Worm (Caenorhabditis elegans) whole organism, late embryonic: Measurements from ENCODE around the gene bcmo-2.
A peak's percentile ranks its signal among the peaks of the same experiment; 100 is the strongest.

Experiments
- C08G9.2 ChIP-seq: sonication (generic microtip); optimal IDR thresholded peaks from 2 replicates; lab custom pipeline; 2016; ENCODE audit warnings: mild to moderate bottlenecking, missing genetic modification characterization, moderate library complexity, missing compliant biosample characterization
- K02D7.2 ChIP-seq: sonication (generic microtip); optimal IDR thresholded peaks from 2 replicates; lab custom pipeline; 2017; ENCODE audit warnings: mild to moderate bottlenecking, missing genetic modification characterization, missing compliant biosample characterization
- Y22D7AL.16 ChIP-seq: sonication (generic microtip); optimal IDR thresholded peaks from 2 replicates; lab custom pipeline; 2016; ENCODE audit warnings: missing genetic modification characterization, missing compliant biosample characterization
- ahr-1 ChIP-seq: sonication (generic microtip); optimal IDR thresholded peaks from 2 replicates; lab custom pipeline; 2016; ENCODE audit warnings: missing genetic modification characterization, missing compliant biosample characterization
- ceh-14 ChIP-seq: sonication (generic microtip); optimal IDR thresholded peaks from 2 replicates; lab custom pipeline; 2016; ENCODE audit warnings: missing genotype, missing genetic modification characterization, missing compliant biosample characterization
- ceh-19 ChIP-seq: fragments of 200-800 bp; sonication (Bioruptor generic); optimal IDR thresholded peaks from 2 replicates; lab custom pipeline; 2018; ENCODE audit warnings: mild to moderate bottlenecking, missing genetic modification characterization, missing compliant biosample characterization
- ceh-2 ChIP-seq: sonication (generic microtip); optimal IDR thresholded peaks from 2 replicates; lab custom pipeline; 2016; ENCODE audit warnings: missing genotype, missing genetic modification characterization, missing compliant biosample characterization
- ceh-24 ChIP-seq: sonication (generic microtip); optimal IDR thresholded peaks from 2 replicates; lab custom pipeline; 2016; ENCODE audit warnings: mild to moderate bottlenecking, missing genetic modification characterization, missing compliant biosample characterization
- ceh-45 ChIP-seq: fragments of 200-800 bp; sonication (Bioruptor generic); IDR thresholded peaks from 2 replicates; pipeline ENCODE4 v1.3.6; 2022; ENCODE audit warnings: missing genetic modification reagents, missing genetic modification characterization, missing compliant biosample characterization
- ceh-9 ChIP-seq: sonication (generic microtip); optimal IDR thresholded peaks from 2 replicates; lab custom pipeline; 2016; ENCODE audit warnings: mild to moderate bottlenecking, missing genetic modification characterization, inconsistent platforms, missing compliant biosample characterization
- elt-2 ChIP-seq: sonication (generic microtip); optimal IDR thresholded peaks from 2 replicates; lab custom pipeline; 2016; ENCODE audit warnings: missing genetic modification reagents, missing genetic modification characterization, missing compliant biosample characterization
- fkh-10 ChIP-seq: fragments of 150-350 bp; optimal IDR thresholded peaks from 2 replicates; lab custom pipeline; 2014; ENCODE audit warnings: missing biosample characterization, missing genetic modification reagents, missing genetic modification characterization
- gmeb-2 ChIP-seq: sonication (generic microtip); optimal IDR thresholded peaks from 2 replicates; lab custom pipeline; 2016; ENCODE audit warnings: missing genetic modification characterization, inconsistent platforms, missing compliant biosample characterization
- hlh-13 ChIP-seq: fragments of 200-800 bp; sonication (Bioruptor generic); optimal IDR thresholded peaks from 2 replicates; lab custom pipeline; 2018; ENCODE audit warnings: mild to moderate bottlenecking, missing genetic modification characterization, missing compliant biosample characterization
- hlh-30 ChIP-seq: sonication (generic microtip); optimal IDR thresholded peaks from 2 replicates; lab custom pipeline; 2017; ENCODE audit warnings: antibody characterized with exemption, missing genetic modification characterization, missing compliant biosample characterization; ENCODE audit not compliant: insufficient read depth
- hlh-6 ChIP-seq: sonication (generic microtip); optimal IDR thresholded peaks from 2 replicates; lab custom pipeline; 2016; ENCODE audit warnings: missing genotype, missing genetic modification characterization, missing compliant biosample characterization
- hlh-8 ChIP-seq: sonication (generic microtip); optimal IDR thresholded peaks from 2 replicates; lab custom pipeline; 2016; ENCODE audit warnings: missing genotype, missing genetic modification characterization, missing compliant biosample characterization
- lim-6 ChIP-seq: sonication (generic microtip); optimal IDR thresholded peaks from 2 replicates; lab custom pipeline; 2016; ENCODE audit warnings: missing genetic modification characterization, missing compliant biosample characterization
- mec-3 ChIP-seq: sonication (generic microtip); optimal IDR thresholded peaks from 2 replicates; lab custom pipeline; 2016; ENCODE audit warnings: borderline replicate concordance, missing genetic modification characterization, missing compliant biosample characterization
- nfya-1 ChIP-seq: sonication (generic microtip); optimal IDR thresholded peaks from 2 replicates; lab custom pipeline; 2017; ENCODE audit warnings: missing genetic modification characterization, mild to moderate bottlenecking, missing compliant biosample characterization, antibody characterized with exemption, moderate library complexity
- nhr-11 ChIP-seq: fragments of 150-350 bp; optimal IDR thresholded peaks from 2 replicates; lab custom pipeline; 2014; ENCODE audit warnings: missing biosample characterization, missing genetic modification characterization
- npax-4 ChIP-seq: sonication (generic microtip); optimal IDR thresholded peaks from 2 replicates; lab custom pipeline; 2016; ENCODE audit warnings: missing genetic modification characterization, missing compliant biosample characterization
- odd-2 ChIP-seq: sonication (generic microtip); optimal IDR thresholded peaks from 2 replicates; lab custom pipeline; 2017; ENCODE audit warnings: antibody characterized with exemption, mild to moderate bottlenecking, missing genetic modification characterization, missing compliant biosample characterization
- pag-3 ChIP-seq: sonication (generic microtip); optimal IDR thresholded peaks from 2 replicates; lab custom pipeline; 2016; ENCODE audit warnings: missing compliant biosample characterization, missing genetic modification characterization, borderline replicate concordance
- pha-2 ChIP-seq: sonication (generic microtip); optimal IDR thresholded peaks from 2 replicates; lab custom pipeline; 2017; ENCODE audit warnings: mild to moderate bottlenecking, missing genetic modification characterization, missing compliant biosample characterization
- pha-4 ChIP-seq: fragments of 150-350 bp; optimal IDR thresholded peaks from 2 replicates; lab custom pipeline; 2018; ENCODE audit warnings: missing biosample characterization, missing genetic modification reagents, missing genetic modification characterization
- pqm-1 ChIP-seq: sonication (generic microtip); optimal IDR thresholded peaks from 2 replicates; lab custom pipeline; 2016; ENCODE audit warnings: missing genetic modification characterization, missing compliant biosample characterization
- rnt-1 ChIP-seq: sonication (generic microtip); optimal IDR thresholded peaks from 2 replicates; lab custom pipeline; 2016; ENCODE audit warnings: missing genetic modification characterization, missing compliant biosample characterization
- sdc-2 ChIP-seq: sonication (generic microtip); optimal IDR thresholded peaks from 2 replicates; lab custom pipeline; 2016; ENCODE audit warnings: missing genotype, missing genetic modification characterization, missing compliant biosample characterization
- sox-4 ChIP-seq: sonication (generic microtip); optimal IDR thresholded peaks from 2 replicates; lab custom pipeline; 2017; ENCODE audit warnings: mild to moderate bottlenecking, missing genetic modification characterization, inconsistent platforms, missing compliant biosample characterization
- tbx-2 ChIP-seq: sonication (generic microtip); optimal IDR thresholded peaks from 2 replicates; lab custom pipeline; 2016; ENCODE audit warnings: missing genetic modification characterization, missing compliant biosample characterization
- ttx-3 ChIP-seq: sonication (generic microtip); optimal IDR thresholded peaks from 2 replicates; lab custom pipeline; 2016; ENCODE audit warnings: missing genetic modification reagents, missing genetic modification characterization, missing compliant biosample characterization
- unc-42 ChIP-seq: sonication (generic microtip); optimal IDR thresholded peaks from 2 replicates; lab custom pipeline; 2016; ENCODE audit warnings: missing genotype, missing genetic modification characterization, missing compliant biosample characterization
- unc-55 ChIP-seq: sonication (generic microtip); optimal IDR thresholded peaks from 2 replicates; lab custom pipeline; 2017; ENCODE audit warnings: missing biosample characterization, missing genetic modification reagents, missing genetic modification characterization
- unc-86 ChIP-seq: sonication (generic microtip); optimal IDR thresholded peaks from 2 replicates; lab custom pipeline; 2016; ENCODE audit warnings: missing genetic modification characterization, missing compliant biosample characterization
- zip-5 ChIP-seq: sonication (generic microtip); optimal IDR thresholded peaks from 2 replicates; lab custom pipeline; 2016; ENCODE audit warnings: missing genetic modification characterization, missing compliant biosample characterization

bcmo-2 gene

ce11 chrII:3954838-3955237, 44.2 kb upstream of the bcmo-2 start:
- TF ChIP-seq sdc-2, result no peak
- TF ChIP-seq hlh-8, result no peak
- no peak for TF ChIP-seq tbx-2

DNA sequence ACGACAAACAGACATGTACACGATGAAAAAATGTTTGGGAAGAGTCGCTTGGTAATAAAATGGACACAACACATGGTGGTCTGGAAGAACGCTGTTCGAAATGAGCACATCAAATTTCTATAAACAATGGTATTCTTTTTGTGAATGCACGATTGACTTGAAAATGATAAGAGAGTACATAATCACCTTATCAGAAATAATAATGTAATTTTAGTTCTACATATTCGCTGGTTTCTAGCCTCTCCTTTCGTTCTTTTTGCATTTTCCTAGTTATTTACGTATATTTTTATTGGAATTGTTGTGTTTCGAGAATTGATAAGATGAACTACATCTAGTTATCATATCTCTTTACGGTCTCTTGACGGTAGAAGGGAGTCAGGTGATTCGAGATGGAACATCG, 43.4 kb upstream of the bcmo-2 start:
- no peak for TF ChIP-seq zip-5
- peak; percentile 47 for TF ChIP-seq elt-2 (tag; lab: Kevin White, UChicago)
- TF ChIP-seq mec-3 (tag; lab: Kevin White, UChicago), result no peak
- no peak for TF ChIP-seq ahr-1 (tag; lab: Kevin White, UChicago)

DNA sequence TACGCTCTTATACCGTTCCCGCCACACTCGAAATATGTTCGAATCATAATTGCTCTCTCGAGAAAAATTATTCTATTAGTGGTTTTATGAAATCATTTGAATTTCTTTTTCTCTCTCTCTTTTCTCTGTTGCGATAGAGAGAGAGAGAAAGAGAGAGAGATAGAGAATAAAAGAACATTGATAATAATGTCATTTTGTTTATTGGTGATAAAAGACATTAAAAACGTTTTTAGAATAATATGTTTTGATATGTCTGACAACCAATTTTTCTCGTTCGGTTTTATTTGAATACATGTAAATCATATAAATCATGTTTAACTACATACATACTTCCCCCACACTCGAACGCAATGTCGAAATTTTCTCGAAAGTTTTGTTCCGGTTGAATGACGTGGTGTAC, 42.3 kb upstream of the bcmo-2 start:
- TF ChIP-seq elt-2 (tag; lab: Kevin White, UChicago) (peak; percentile 29), unc-55 (GFP tag; lab: Kevin White, UChicago) (no peak), sox-4 (tag; lab: Kevin White, UChicago) (no peak)
- TF ChIP-seq, all 69 proteins: peak for 1

- TF ChIP-seq C08G9.2 (tag; lab: Kevin White, UChicago) (no peak), hlh-13 (GFP tag; lab: Kevin White, UChicago) (no peak), pha-4 (tag; lab: Kevin White, UChicago) (no peak), ceh-14 (tag; lab: Kevin White, UChicago) (no peak), ceh-45 (GFP tag; lab: Robert Waterston, UW) (no peak), fkh-10 (GFP tag; lab: Kevin White, UChicago) (no peak), ceh-19 (GFP tag; lab: Kevin White, UChicago) (no peak)
Measured at ce11 chrII:3952368-3952767, 41.7 kb upstream of the bcmo-2 start.

DNA sequence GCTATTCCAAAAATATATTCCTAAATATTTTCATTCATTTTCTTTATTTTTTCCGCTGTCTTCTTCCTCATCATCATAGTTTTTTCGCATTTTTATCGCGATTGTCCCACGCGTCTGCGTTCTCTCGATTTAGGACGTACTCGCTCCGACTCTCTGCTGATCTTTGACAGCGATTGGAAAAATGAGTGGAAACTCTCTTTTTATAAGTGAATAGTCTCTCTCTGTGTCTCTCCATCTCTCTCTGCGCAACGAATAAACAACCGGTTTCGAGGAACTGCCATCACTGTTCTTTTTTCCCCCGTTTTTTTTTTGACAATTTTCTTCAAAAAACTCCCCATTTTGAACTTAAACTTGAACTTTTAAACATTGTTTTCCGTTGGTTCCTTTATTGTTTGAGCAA, 40.7 kb upstream of the bcmo-2 start:
- no peak for TF ChIP-seq pqm-1 (tag; lab: Kevin White, UChicago)
- TF ChIP-seq npax-4 (tag; lab: Kevin White, UChicago), result no peak
- no peak for TF ChIP-seq ceh-14 (tag; lab: Kevin White, UChicago)
- TF ChIP-seq nfya-1 (tag; lab: Kevin White, UChicago), result no peak
- TF ChIP-seq nhr-11 (tag; lab: Kevin White, UChicago), result no peak
- no peak for TF ChIP-seq ahr-1 (tag; lab: Kevin White, UChicago)
- no peak for TF ChIP-seq mec-3 (tag; lab: Kevin White, UChicago)
- no peak for TF ChIP-seq ceh-2 (tag; lab: Kevin White, UChicago)
- TF ChIP-seq rnt-1 (tag; lab: Kevin White, UChicago), result no peak
- TF ChIP-seq lim-6 (tag; lab: Kevin White, UChicago), result no peak
- no peak for TF ChIP-seq ceh-9 (tag; lab: Kevin White, UChicago)
- TF ChIP-seq odd-2 (tag; lab: Kevin White, UChicago), result no peak
- TF ChIP-seq Y22D7AL.16, result no peak
- TF ChIP-seq unc-86 (tag; lab: Kevin White, UChicago), result no peak
- TF ChIP-seq unc-42 (tag; lab: Kevin White, UChicago), result no peak
- TF ChIP-seq hlh-6 (tag; lab: Kevin White, UChicago), result no peak
- TF ChIP-seq, all 69 proteins: peak for 0

DNA sequence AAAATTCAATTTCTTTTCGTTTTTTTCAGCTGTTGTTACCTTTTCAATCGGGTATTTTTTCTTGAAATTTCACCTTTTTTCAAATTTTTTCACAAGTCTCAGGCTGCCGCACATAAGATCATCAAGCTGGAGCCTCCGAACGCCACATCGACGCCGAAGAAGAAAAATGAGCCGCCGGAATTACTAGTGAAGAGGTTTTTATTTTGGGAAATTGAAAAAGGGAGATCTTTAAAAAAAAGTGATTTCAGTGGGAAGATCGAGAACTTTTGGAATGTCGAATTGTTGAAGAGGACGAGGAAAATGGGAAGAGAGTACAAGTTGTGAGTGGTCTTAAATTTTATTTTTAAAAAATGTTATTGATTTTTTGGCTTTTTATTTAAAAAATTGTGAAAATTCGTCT, 39.4 kb upstream of the bcmo-2 start, which contains the start of gene sea-2:
sea-2 (plus strand) TSS at position 301 of the 400 bp plus-strand sequence.
- TF ChIP-seq hlh-30 (tag; lab: Kevin White, UChicago) (no peak), K02D7.2 (tag; lab: Kevin White, UChicago) (no peak), mec-3 (tag; lab: Kevin White, UChicago) (no peak), ceh-45 (GFP tag; lab: Robert Waterston, UW) (no peak), gmeb-2 (tag; lab: Kevin White, UChicago) (no peak), pag-3 (tag; lab: Kevin White, UChicago) (no peak), ttx-3 (tag; lab: Kevin White, UChicago) (no peak), ceh-24 (tag; lab: Kevin White, UChicago) (no peak), fkh-10 (GFP tag; lab: Kevin White, UChicago) (no peak), pha-2 (tag; lab: Kevin White, UChicago) (no peak), npax-4 (tag; lab: Kevin White, UChicago) (no peak), hlh-8 (no peak), nfya-1 (tag; lab: Kevin White, UChicago) (no peak)
